Worm (Caenorhabditis elegans): Measurements from ENCODE around the gene cap-2.

The cap-2 gene

DNA sequence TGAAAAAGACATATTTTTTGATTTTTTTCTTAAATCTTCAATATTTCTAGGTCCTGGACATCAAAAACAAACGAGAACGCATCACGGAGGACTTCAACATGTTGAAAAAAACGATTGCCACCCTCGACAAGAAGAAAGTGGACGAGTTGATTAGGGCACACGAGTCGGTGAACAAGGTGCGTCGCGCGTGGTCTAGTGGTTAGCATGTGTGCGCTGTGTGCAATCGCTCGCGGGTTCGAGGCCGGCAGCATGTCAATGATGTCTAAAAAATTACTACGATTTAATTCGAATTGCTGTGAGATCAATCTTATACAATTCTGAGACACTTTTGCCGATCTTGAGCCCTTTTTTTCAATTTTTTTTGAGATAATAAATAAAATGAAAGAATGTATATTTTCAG, 28.9 kb upstream of the cap-2 start (continued):
- TF ChIP-seq ceh-82 (tag; optimal IDR thresholded peaks at IDR 0.05) (no peak), ceh-28 (tag; optimal IDR thresholded peaks at IDR 0.05) (no peak), elt-3 (tag; optimal IDR thresholded peaks at IDR 0.05) (peak in 1 of 3 experiments; percentile 81), unc-39 (tag; optimal IDR thresholded peaks at IDR 0.05) (no peak), daf-12 (tag; optimal IDR thresholded peaks at IDR 0.05) (no peak), mml-1 (tag; optimal IDR thresholded peaks at IDR 0.05) (no peak), nhr-11 (tag; optimal IDR thresholded peaks at IDR 0.05) (peak; percentile 46), skn-1 (tag; optimal IDR thresholded peaks at IDR 0.05) (peak; percentile 12), pha-4 (tag; optimal IDR thresholded peaks at IDR 0.05) (peak; percentile 78), snpc-4 (tag; optimal IDR thresholded peaks at IDR 0.05) (peak; percentile 20)

DNA sequence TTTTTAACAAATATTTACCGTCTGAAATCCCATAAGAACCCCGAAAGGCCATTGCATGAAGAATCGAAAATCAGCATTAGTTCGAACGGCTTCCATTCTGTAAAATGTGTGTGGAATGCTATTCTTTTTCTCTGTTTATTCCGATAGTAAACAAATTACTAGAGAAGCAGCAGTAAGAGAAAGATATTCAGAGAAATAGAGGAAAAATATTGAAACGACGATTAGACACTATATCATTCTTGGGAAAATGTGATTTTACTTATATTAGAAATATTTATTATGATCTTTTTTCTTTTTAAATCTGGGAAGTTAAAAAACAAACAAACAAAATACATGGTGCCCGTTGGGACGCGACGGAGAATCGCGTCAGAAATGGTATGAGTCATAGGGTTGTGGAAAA, 25.5 kb upstream of the cap-2 start, which contains the start of gene M106.8:
Gene M106.8 (minus strand): TSS at position 101 of the 400 bp plus-strand sequence.
- TF ChIP-seq fkh-10 (GFP tag; optimal IDR thresholded peaks at IDR 0.05) = no peak
- no peak for TF ChIP-seq ceh-82 (tag; optimal IDR thresholded peaks at IDR 0.05)
- no peak for TF ChIP-seq zag-1 (tag; optimal IDR thresholded peaks at IDR 0.05)
- no peak for TF ChIP-seq lsy-12 (tag; optimal IDR thresholded peaks at IDR 0.05)
- no peak for TF ChIP-seq ceh-28 (tag; optimal IDR thresholded peaks at IDR 0.05)
- no peak for TF ChIP-seq nhr-23 (tag; optimal IDR thresholded peaks at IDR 0.05)
- no peak for TF ChIP-seq nhr-67 (tag; optimal IDR thresholded peaks at IDR 0.05)
- no peak for TF ChIP-seq nhr-76 (tag; optimal IDR thresholded peaks at IDR 0.05)
- TF ChIP-seq ZK546.5 (tag; optimal IDR thresholded peaks at IDR 0.05) = no peak
- no peak for TF ChIP-seq nfya-1 (tag; optimal IDR thresholded peaks at IDR 0.05; ENCODE audit: insufficient read depth)
- no peak for TF ChIP-seq elt-2 (tag; optimal IDR thresholded peaks at IDR 0.05)
- TF ChIP-seq lin-39 (tag; optimal IDR thresholded peaks at IDR 0.05) = no peak
- TF ChIP-seq pqm-1 (tag; optimal IDR thresholded peaks at IDR 0.05) = no peak
- no peak for TF ChIP-seq eor-1 (tag; optimal IDR thresholded peaks at IDR 0.05)
- TF ChIP-seq mml-1 (tag; optimal IDR thresholded peaks at IDR 0.05) = no peak

DNA sequence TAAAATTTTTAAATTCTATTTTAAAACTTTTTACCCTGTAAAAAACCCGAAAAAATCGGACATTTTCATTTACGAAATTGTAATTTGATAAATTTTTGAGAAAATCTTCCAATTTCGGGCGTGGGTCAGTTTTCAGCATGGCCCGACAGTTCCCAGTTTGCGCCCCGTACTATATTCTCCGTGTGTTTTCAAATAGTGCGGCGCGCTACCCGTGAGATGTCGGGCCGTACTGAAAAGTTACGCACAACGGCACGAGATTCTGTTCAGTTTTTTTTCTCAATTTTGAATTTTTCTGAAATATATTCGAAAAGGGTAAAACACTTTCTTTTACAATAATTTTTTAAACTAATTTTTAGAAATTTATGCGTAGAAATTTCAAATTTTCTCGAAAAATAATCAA, 21.9 kb upstream of the cap-2 start:
- TF ChIP-seq eor-1 (tag; optimal IDR thresholded peaks at IDR 0.05) = no peak
- no peak for TF ChIP-seq fkh-2 (tag; optimal IDR thresholded peaks at IDR 0.05)
- TF ChIP-seq ceh-28 (tag; optimal IDR thresholded peaks at IDR 0.05) = no peak
- TF ChIP-seq nhr-77 (tag; optimal IDR thresholded peaks at IDR 0.05) = no peak
- TF ChIP-seq ama-1 (optimal IDR thresholded peaks at IDR 0.05) = no peak
- TF ChIP-seq egl-27 (tag; optimal IDR thresholded peaks at IDR 0.05) = no peak
- no peak for TF ChIP-seq hmg-11 (tag; optimal IDR thresholded peaks at IDR 0.05)
- TF ChIP-seq lin-15B (tag; optimal IDR thresholded peaks at IDR 0.05) = no peak
- no peak for TF ChIP-seq mml-1 (tag; optimal IDR thresholded peaks at IDR 0.05)
- TF ChIP-seq ceh-82 (tag; optimal IDR thresholded peaks at IDR 0.05) = no peak

DNA sequence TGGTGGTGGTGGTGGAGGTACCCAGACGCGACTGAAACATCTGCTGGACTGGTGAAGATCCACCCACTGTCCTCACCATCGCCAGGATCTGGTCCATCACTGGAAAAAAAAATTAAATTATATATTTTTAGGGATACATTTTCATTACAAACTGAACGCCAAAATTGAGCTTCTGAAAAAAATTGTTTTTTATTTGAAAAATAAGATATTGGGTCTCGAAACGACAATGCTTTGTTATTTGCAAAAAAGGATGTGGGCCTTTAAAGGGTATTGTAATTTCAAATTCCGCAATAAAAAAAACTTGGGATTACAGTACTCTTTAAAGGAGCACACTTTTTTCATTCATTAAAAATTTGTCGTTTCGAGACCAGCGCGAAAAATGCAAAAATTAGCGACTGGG, 19.1 kb upstream of the cap-2 start, which contains the start of gene M106.2:
Gene M106.2 (minus strand): TSS at position 101 of the 400 bp plus-strand sequence.
- TF ChIP-seq jun-1 (tag; optimal IDR thresholded peaks at IDR 0.05) = no peak
- no peak for TF ChIP-seq nhr-67 (tag; optimal IDR thresholded peaks at IDR 0.05)
- TF ChIP-seq unc-39 (tag; optimal IDR thresholded peaks at IDR 0.05) = no peak
- no peak for TF ChIP-seq ZK546.5 (tag; optimal IDR thresholded peaks at IDR 0.05)
- no peak for TF ChIP-seq R02D3.7 (tag; optimal IDR thresholded peaks at IDR 0.05)
- TF ChIP-seq nhr-25 (tag; optimal IDR thresholded peaks at IDR 0.05) = no peak
- TF ChIP-seq nhr-11 (tag; optimal IDR thresholded peaks at IDR 0.05) = no peak
- no peak for TF ChIP-seq lin-39 (tag; optimal IDR thresholded peaks at IDR 0.05)
- no peak for TF ChIP-seq daf-12 (tag; optimal IDR thresholded peaks at IDR 0.05)
- TF ChIP-seq lin-15B (tag; optimal IDR thresholded peaks at IDR 0.05) = no peak
- TF ChIP-seq hmg-11 (tag; optimal IDR thresholded peaks at IDR 0.05) = no peak
- no peak for TF ChIP-seq tbx-2 (tag; optimal IDR thresholded peaks at IDR 0.05)
- TF ChIP-seq nfya-1 (tag; optimal IDR thresholded peaks at IDR 0.05; ENCODE audit: insufficient read depth) = no peak
- no peak for TF ChIP-seq elt-1 (tag; optimal IDR thresholded peaks at IDR 0.05)
- TF ChIP-seq mml-1 (tag; optimal IDR thresholded peaks at IDR 0.05) = no peak
- TF ChIP-seq ceh-9 (tag; optimal IDR thresholded peaks at IDR 0.05) = no peak
- TF ChIP-seq ztf-11 (tag; optimal IDR thresholded peaks at IDR 0.05) = no peak
- TF ChIP-seq nhr-76 (tag; optimal IDR thresholded peaks at IDR 0.05) = no peak
- no peak for TF ChIP-seq egl-5 (tag; optimal IDR thresholded peaks at IDR 0.05)
- TF ChIP-seq elt-3 (tag; optimal IDR thresholded peaks at IDR 0.05) = no peak
